Fruit fly (Drosophila melanogaster): ENCODE measurements around the gene HLH3B.

Gene HLH3B

dm6 chrX:2647472-2647883 lies 34.0 kb downstream of the HLH3B start (continued):
- TF ChIP-seq PHDP (tag; optimal IDR thresholded peaks at IDR 0.05) (peak; percentile 71), CG7271 (tag; optimal IDR thresholded peaks at IDR 0.05) (no peak), MTF-1 (GFP tag; optimal IDR thresholded peaks at IDR 0.05; ENCODE audit: borderline replicate concordance) (no peak), CG17829 (tag; optimal IDR thresholded peaks at IDR 0.05) (peak; percentile 59), CG3065 (GFP tag; optimal IDR thresholded peaks at IDR 0.05) (peak; percentile 1), wor (GFP tag; IDR thresholded peaks at IDR 0.05) (peak; percentile 46; the same call in 1 of the 2 replicates), pita (GFP tag; optimal IDR thresholded peaks at IDR 0.05) (no peak), Bteb2 (GFP tag; optimal IDR thresholded peaks at IDR 0.05) (peak; percentile 45), CG4360 (GFP tag; IDR thresholded peaks at IDR 0.05) (0 out of 2 replicates have a peak, but pooled peaks have one; percentile 23), Stat92E (GFP tag; optimal IDR thresholded peaks at IDR 0.05) (no peak), Sry-δ (GFP tag; optimal IDR thresholded peaks at IDR 0.05) (no peak), CG33557 (GFP tag; optimal IDR thresholded peaks at IDR 0.05) (no peak), CG34422 (GFP tag; IDR thresholded peaks at IDR 0.05) (no peak), oc (tag; optimal IDR thresholded peaks at IDR 0.05) (peak; percentile 52), gcm (GFP tag; optimal IDR thresholded peaks at IDR 0.05) (peak; percentile 50), Hr39 (optimal IDR thresholded peaks at IDR 0.05) (no peak), gem (tag; optimal IDR thresholded peaks at IDR 0.05) (peak; percentile 81), CG6683 (GFP tag; optimal IDR thresholded peaks at IDR 0.05) (peak; percentile 34), ash1 (GFP tag; optimal IDR thresholded peaks at IDR 0.05) (no peak), Sry-β (GFP tag; optimal IDR thresholded peaks at IDR 0.05) (no peak), CG14965 (GFP tag; optimal IDR thresholded peaks at IDR 0.05; ENCODE audit: borderline replicate concordance) (no peak), yki (optimal IDR thresholded peaks at IDR 0.05) (no peak), YL-1 (GFP tag; optimal IDR thresholded peaks at IDR 0.05) (no peak), fd102C (GFP tag; optimal IDR thresholded peaks at IDR 0.05) (no peak), CG32767 (GFP tag; IDR thresholded peaks at IDR 0.05) (peak; percentile 56), sens-2 (GFP tag; IDR thresholded peaks at IDR 0.05) (0 out of 2 replicates have a peak, but pooled peaks have one; percentile 21), CG15479 (GFP tag; optimal IDR thresholded peaks at IDR 0.05) (no peak), CG6765 (GFP tag; optimal IDR thresholded peaks at IDR 0.05) (peak; percentile 54), CTCF (GFP tag; optimal IDR thresholded peaks at IDR 0.05) (peak; percentile 37), slp2 (GFP tag; optimal IDR thresholded peaks at IDR 0.05) (peak; percentile 42), trh (GFP tag; optimal IDR thresholded peaks at IDR 0.05) (peak; percentile 11), mirr (GFP tag; optimal IDR thresholded peaks at IDR 0.05) (peak; percentile 8), CG17361 (GFP tag; IDR thresholded peaks at IDR 0.05) (peak; percentile 48; the same call in 2 of the 3 replicates), bsh (GFP tag; optimal IDR thresholded peaks at IDR 0.05) (peak; percentile 60 to 74), her (GFP tag; optimal IDR thresholded peaks at IDR 0.05) (peak; percentile 42), CG3838 (GFP tag; optimal IDR thresholded peaks at IDR 0.05) (no peak), CG3847 (GFP tag; IDR thresholded peaks at IDR 0.05) (no peak; the same call in 1 of the 2 replicates), CG17802 (tag; optimal IDR thresholded peaks at IDR 0.05) (no peak), tx (GFP tag; optimal IDR thresholded peaks at IDR 0.05) (no peak), CG2875 (GFP tag; optimal IDR thresholded peaks at IDR 0.05) (peak; percentile 24), CG34224 (GFP tag; IDR thresholded peaks at IDR 0.05; ENCODE audit: partially characterized antibody) (no peak), Asciz (GFP tag; optimal IDR thresholded peaks at IDR 0.05) (peak; percentile 3), hbn (GFP tag; IDR thresholded peaks at IDR 0.05; ENCODE audit: partially characterized antibody) (no peak), Mrtf (GFP tag; IDR thresholded peaks at IDR 0.05) (peak; percentile 54; the same call in 1 of the 3 replicates), Dbx (GFP tag; IDR thresholded peaks at IDR 0.05) (0 out of 3 replicates have a peak, but pooled peaks have one; percentile 42), gce (GFP tag; IDR thresholded peaks at IDR 0.05) (no peak), CG17385 (GFP tag; optimal IDR thresholded peaks at IDR 0.05) (peak; percentile 42), Sox100B (GFP tag; optimal IDR thresholded peaks at IDR 0.05) (peak; percentile 54), Tbp (GFP tag; optimal IDR thresholded peaks at IDR 0.05) (no peak), Pdp1 (GFP tag; optimal IDR thresholded peaks at IDR 0.05) (peak; percentile 49 to 70), CG12071 (GFP tag; optimal IDR thresholded peaks at IDR 0.05) (no peak)
